Worm (Caenorhabditis elegans): Measurements from ENCODE around the gene Y62H9A.8.

DNA sequence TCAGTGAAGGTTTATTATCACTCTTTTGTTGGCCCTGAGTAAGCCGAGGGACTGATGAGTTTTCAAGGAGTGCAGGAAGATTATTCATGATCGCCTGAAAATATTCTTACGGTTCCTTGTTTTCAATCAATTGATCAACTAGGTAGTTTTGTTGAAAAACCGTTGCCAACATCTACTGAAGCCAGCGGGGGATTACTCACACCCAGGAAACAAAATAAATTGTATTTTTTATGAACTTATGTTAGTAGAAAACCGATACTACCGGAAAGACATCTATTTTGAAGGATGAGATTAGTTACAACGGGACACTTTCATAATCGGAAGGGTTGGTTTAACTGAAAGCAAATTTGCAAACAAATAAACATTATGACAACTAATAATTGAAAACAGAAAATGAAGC, 14.1 kb downstream of the Y62H9A.8 start, which contains the start of gene Y62H9A.2:
- no peak for TF ChIP-seq cnd-1 (tag; optimal IDR thresholded peaks at IDR 0.05)
- no peak for TF ChIP-seq unc-39 (tag; optimal IDR thresholded peaks at IDR 0.05)
- TF ChIP-seq snpc-4 (tag; optimal IDR thresholded peaks at IDR 0.05), result no peak
- no peak for TF ChIP-seq ham-2 (GFP tag; optimal IDR thresholded peaks at IDR 0.05)

Measured in whole organism, mixed stage, embryonic.